Fruit fly (Drosophila melanogaster) Kc167 (cell line): ENCODE data around the gene CG34313.

ENCODE experiments used
- Myc ChIP-seq: fragments of >200 bp; optimal IDR thresholded peaks from 2 replicates; lab custom pipeline; 2017; ENCODE audit warnings: missing external identifiers
- Sin3A ChIP-seq: fragments of >200 bp; optimal IDR thresholded peaks from 2 replicates; lab custom pipeline; 2018; ENCODE audit warnings: missing external identifiers
- h ChIP-seq: fragments of >200 bp; optimal IDR thresholded peaks from 3 replicates; lab custom pipeline; 2018; ENCODE audit warnings: missing external identifiers
- insv ChIP-seq: fragments of >200 bp; optimal IDR thresholded peaks from 3 replicates; lab custom pipeline; 2018; ENCODE audit warnings: missing external identifiers
- psq ChIP-seq: fragments of >200 bp; optimal IDR thresholded peaks from 2 replicates; lab custom pipeline; 2017; ENCODE audit warnings: missing external identifiers
- ttk ChIP-seq: sonication (Bioruptor generic); optimal IDR thresholded peaks from 2 replicates; lab custom pipeline; 2017; ENCODE audit warnings: missing external identifiers

CG34313 gene

dm6 chr2L:16879288-16879687 is at the start of gene CG34313, which contains the start of the genes CG32832 and CG31743:
TSS of gene CG34313 (plus strand) at chr2L:16879517.
TSS of gene CG32832 (minus strand) at chr2L:16879290.
TSS of gene CG31743 (plus strand) at chr2L:16879517.
- TF ChIP-seq Myc (lab: Kevin White, UChicago) (no peak), psq (lab: Kevin White, UChicago) (no peak), Sin3A (lab: Kevin White, UChicago) (no peak), insv (lab: Kevin White, UChicago) (no peak), ttk (lab: Kevin White, UChicago) (no peak), h (lab: Kevin White, UChicago) (no peak)

dm6 chr2L:16834402-16834801 is 44.9 kb upstream of the CG34313 start, which contains the start of gene CG13282:
TSS of gene CG13282 (minus strand) at chr2L:16834502.
- TF ChIP-seq Myc (lab: Kevin White, UChicago) = no peak
- TF ChIP-seq h (lab: Kevin White, UChicago) = no peak
- no peak for TF ChIP-seq psq (lab: Kevin White, UChicago)
- TF ChIP-seq insv (lab: Kevin White, UChicago) = no peak
- no peak for TF ChIP-seq ttk (lab: Kevin White, UChicago)
- TF ChIP-seq Sin3A (lab: Kevin White, UChicago) = no peak

dm6 chr2L:16837158-16837557 is 42.2 kb upstream of the CG34313 start, which contains the start of gene Nepl9:
TSS of gene Nepl9 (minus strand) at chr2L:16837258.
- TF ChIP-seq h (lab: Kevin White, UChicago) (no peak), psq (lab: Kevin White, UChicago) (no peak), insv (lab: Kevin White, UChicago) (no peak), Sin3A (lab: Kevin White, UChicago) (no peak), ttk (lab: Kevin White, UChicago) (no peak), Myc (lab: Kevin White, UChicago) (no peak)

dm6 chr2L:16837672-16838071 is 41.6 kb upstream of the CG34313 start, which contains the start of the genes SclA and SclB:
TSS of gene SclA (plus strand) at chr2L:16837972.
TSS of gene SclB (plus strand) at chr2L:16837972.
- TF ChIP-seq h (lab: Kevin White, UChicago) (no peak), ttk (lab: Kevin White, UChicago) (no peak)

dm6 chr2L:16839665-16840064 is 39.7 kb upstream of the CG34313 start:
- no peak for TF ChIP-seq insv (lab: Kevin White, UChicago)
- no peak for TF ChIP-seq ttk (lab: Kevin White, UChicago)
- no peak for TF ChIP-seq h (lab: Kevin White, UChicago)
- TF ChIP-seq Sin3A (lab: Kevin White, UChicago) = no peak
- TF ChIP-seq Myc (lab: Kevin White, UChicago) = no peak
- no peak for TF ChIP-seq psq (lab: Kevin White, UChicago)

- TF ChIP-seq Myc (lab: Kevin White, UChicago) (no peak), insv (lab: Kevin White, UChicago) (no peak), Sin3A (lab: Kevin White, UChicago) (no peak), ttk (lab: Kevin White, UChicago) (no peak), psq (lab: Kevin White, UChicago) (no peak), h (lab: Kevin White, UChicago) (no peak)
These were observed 36.8 kb upstream of the CG34313 start for dm6 chr2L:16842505-16842904.

- no peak for TF ChIP-seq ttk (lab: Kevin White, UChicago)
- no peak for TF ChIP-seq Myc (lab: Kevin White, UChicago)
- no peak for TF ChIP-seq insv (lab: Kevin White, UChicago)
- no peak for TF ChIP-seq h (lab: Kevin White, UChicago)
- TF ChIP-seq Sin3A (lab: Kevin White, UChicago) = no peak
- TF ChIP-seq psq (lab: Kevin White, UChicago) = no peak
These were observed 36.0 kb upstream of the CG34313 start for dm6 chr2L:16843336-16843735.

dm6 chr2L:16845179-16845578 is 34.1 kb upstream of the CG34313 start:
- TF ChIP-seq Myc (lab: Kevin White, UChicago) (no peak), h (lab: Kevin White, UChicago) (no peak), Sin3A (lab: Kevin White, UChicago) (no peak), psq (lab: Kevin White, UChicago) (no peak), ttk (lab: Kevin White, UChicago) (no peak), insv (lab: Kevin White, UChicago) (no peak)

dm6 chr2L:16846742-16847346 is 32.5 kb upstream of the CG34313 start:
- no peak for TF ChIP-seq Sin3A (lab: Kevin White, UChicago)
- TF ChIP-seq insv (lab: Kevin White, UChicago) = no peak
- TF ChIP-seq h (lab: Kevin White, UChicago) = no peak
- TF ChIP-seq Myc (lab: Kevin White, UChicago) = no peak
- TF ChIP-seq ttk (lab: Kevin White, UChicago) = no peak
- TF ChIP-seq psq (lab: Kevin White, UChicago) = no peak

dm6 chr2L:16847948-16848347 is 31.4 kb upstream of the CG34313 start:
- no peak for TF ChIP-seq Sin3A (lab: Kevin White, UChicago)
- TF ChIP-seq psq (lab: Kevin White, UChicago) = no peak
- TF ChIP-seq Myc (lab: Kevin White, UChicago) = no peak
- TF ChIP-seq h (lab: Kevin White, UChicago) = no peak
- TF ChIP-seq insv (lab: Kevin White, UChicago) = no peak
- TF ChIP-seq ttk (lab: Kevin White, UChicago) = no peak

- TF ChIP-seq h (lab: Kevin White, UChicago) (no peak), insv (lab: Kevin White, UChicago) (no peak), ttk (lab: Kevin White, UChicago) (no peak), psq (lab: Kevin White, UChicago) (no peak)
These were observed 30.6 kb upstream of the CG34313 start, which contains the start of gene CG13284 for dm6 chr2L:16848670-16849069. TSS of gene CG13284 (minus strand) at chr2L:16848716.
